Worm (Caenorhabditis elegans): Measurements from ENCODE around the gene T01G1.2.

The T01G1.2 gene

DNA sequence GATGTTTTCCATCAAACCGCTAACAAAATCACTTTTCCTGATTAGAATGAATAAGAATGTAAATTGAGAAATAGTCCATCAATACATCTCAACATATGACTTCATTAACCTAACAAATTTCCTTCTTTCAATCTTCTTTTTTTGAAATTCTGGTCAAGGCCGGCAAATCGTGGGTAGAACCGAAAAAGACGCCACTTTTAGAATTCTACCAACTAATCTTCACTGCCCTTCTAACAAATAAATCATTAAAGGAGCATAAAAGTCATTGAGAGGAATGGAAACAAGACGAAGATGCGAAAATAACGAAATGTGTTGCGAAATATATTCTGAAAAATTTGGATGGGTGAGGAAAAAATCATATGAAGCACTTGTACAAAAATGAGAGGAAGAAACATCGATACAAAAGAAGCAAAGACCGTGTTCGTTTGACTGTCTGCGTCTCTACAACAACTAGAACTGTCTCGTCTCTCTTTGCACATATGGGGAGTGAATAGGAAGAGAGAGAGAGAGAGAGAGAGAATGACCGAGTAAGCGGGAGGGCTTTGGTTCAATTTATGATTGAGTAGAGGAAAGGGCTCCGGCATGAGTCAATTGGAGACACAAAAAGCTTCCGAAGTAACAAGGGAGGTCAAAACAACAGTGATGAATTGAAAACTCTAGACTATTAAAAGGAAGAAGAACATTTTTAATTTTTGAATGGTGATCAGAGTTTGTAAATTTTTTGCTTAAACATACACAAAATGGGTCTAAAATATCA lies 9.8 kb downstream of the T01G1.2 start:
- TF ChIP-seq ama-1 (optimal IDR thresholded peaks at IDR 0.05) (no peak), ceh-28 (tag; optimal IDR thresholded peaks at IDR 0.05) (peak; percentile 17), lsy-12 (tag; optimal IDR thresholded peaks at IDR 0.05) (no peak), nfya-1 (tag; optimal IDR thresholded peaks at IDR 0.05; ENCODE audit: insufficient read depth) (peak; percentile 32), nhr-12 (tag; optimal IDR thresholded peaks at IDR 0.05) (no peak), fkh-10 (GFP tag; optimal IDR thresholded peaks at IDR 0.05) (no peak), skn-1 (tag; optimal IDR thresholded peaks at IDR 0.05) (no peak), ZK546.5 (tag; optimal IDR thresholded peaks at IDR 0.05) (no peak), ceh-82 (tag; optimal IDR thresholded peaks at IDR 0.05) (no peak), ztf-4 (tag; optimal IDR thresholded peaks at IDR 0.05) (no peak), sea-2 (GFP tag; optimal IDR thresholded peaks at IDR 0.05) (no peak), elt-3 (tag; optimal IDR thresholded peaks at IDR 0.05) (no peak), hmg-11 (tag; optimal IDR thresholded peaks at IDR 0.05) (peak; percentile 16), nhr-237 (tag; optimal IDR thresholded peaks at IDR 0.05) (no peak), nhr-25 (tag; optimal IDR thresholded peaks at IDR 0.05) (peak; percentile 12), eor-1 (tag; optimal IDR thresholded peaks at IDR 0.05) (no peak), tbx-2 (tag; optimal IDR thresholded peaks at IDR 0.05) (no peak), lin-15B (tag; optimal IDR thresholded peaks at IDR 0.05) (no peak), ceh-16 (tag; optimal IDR thresholded peaks at IDR 0.05) (no peak), fos-1 (tag; optimal IDR thresholded peaks at IDR 0.05) (no peak), nhr-76 (tag; optimal IDR thresholded peaks at IDR 0.05) (peak; percentile 84), ceh-9 (tag; optimal IDR thresholded peaks at IDR 0.05) (no peak), ztf-11 (tag; optimal IDR thresholded peaks at IDR 0.05) (no peak), nhr-11 (tag; optimal IDR thresholded peaks at IDR 0.05) (no peak), nhr-28 (tag; optimal IDR thresholded peaks at IDR 0.05) (no peak), nhr-23 (tag; optimal IDR thresholded peaks at IDR 0.05) (no peak), mml-1 (tag; optimal IDR thresholded peaks at IDR 0.05) (no peak), unc-39 (tag; optimal IDR thresholded peaks at IDR 0.05) (no peak), nhr-77 (tag; optimal IDR thresholded peaks at IDR 0.05) (no peak), snpc-4 (tag; optimal IDR thresholded peaks at IDR 0.05) (no peak), pqm-1 (tag; optimal IDR thresholded peaks at IDR 0.05) (peak; percentile 1), egl-27 (tag; optimal IDR thresholded peaks at IDR 0.05) (no peak), R02D3.7 (tag; optimal IDR thresholded peaks at IDR 0.05) (no peak), nhr-43 (tag; optimal IDR thresholded peaks at IDR 0.05; ENCODE audit: poor library complexity, severe bottlenecking) (no peak), zag-1 (tag; optimal IDR thresholded peaks at IDR 0.05) (no peak), elt-1 (tag; optimal IDR thresholded peaks at IDR 0.05) (no peak), egl-5 (tag; optimal IDR thresholded peaks at IDR 0.05) (no peak), daf-12 (tag; optimal IDR thresholded peaks at IDR 0.05) (no peak), pha-4 (tag; optimal IDR thresholded peaks at IDR 0.05) (peak; percentile 60), fkh-2 (tag; optimal IDR thresholded peaks at IDR 0.05) (no peak), unc-62 (GFP tag; optimal IDR thresholded peaks at IDR 0.05) (no peak), aly-2 (tag; optimal IDR thresholded peaks at IDR 0.05) (no peak), mdl-1 (tag; optimal IDR thresholded peaks at IDR 0.05) (no peak), lin-39 (tag; optimal IDR thresholded peaks at IDR 0.05) (no peak), elt-2 (tag; optimal IDR thresholded peaks at IDR 0.05) (peak; percentile 12), jun-1 (tag; optimal IDR thresholded peaks at IDR 0.05) (no peak), nhr-67 (tag; optimal IDR thresholded peaks at IDR 0.05) (no peak)
